Worm (Caenorhabditis elegans): ENCODE measurements around the gene Y45F10A.7.
A peak's percentile ranks its signal among the peaks of the same experiment; 100 is the strongest.
"Not testable (repeated sequence)": the region's sequence is repeated elsewhere in the genome, so short reads cannot be mapped to it uniquely, and the experiment has no call there.

Gene Y45F10A.7

DNA sequence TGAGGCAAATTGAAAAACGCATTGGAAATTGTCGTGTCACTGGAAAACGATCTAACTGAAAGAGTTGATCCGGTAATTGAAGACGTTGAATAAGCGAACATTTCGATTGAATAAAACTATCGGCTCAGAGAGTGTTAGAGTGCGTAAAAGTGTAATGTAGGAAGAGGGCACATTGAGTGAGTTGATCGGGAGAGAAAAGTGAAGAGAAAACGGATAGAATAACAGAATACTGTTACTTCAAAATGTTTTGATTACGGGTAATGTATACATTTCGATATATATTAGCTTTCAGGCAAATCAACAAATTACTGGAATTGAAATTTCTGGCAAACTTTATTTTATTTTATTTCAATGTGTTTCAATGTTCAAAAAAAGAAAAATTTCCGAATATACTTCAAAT lies 37.7 kb upstream of the Y45F10A.7 start, which contains the start of gene uso-1:
uso-1 (minus strand) TSS at position 101 of the 400 bp plus-strand sequence.
- TF ChIP-seq egl-27 (tag; optimal IDR thresholded peaks at IDR 0.05) = no peak
- TF ChIP-seq efl-1 (optimal IDR thresholded peaks at IDR 0.05) = no peak
- peak in 1 of 2 experiments; percentile 33 for TF ChIP-seq efl-1 (GFP tag; optimal IDR thresholded peaks at IDR 0.05 in 1 of 2)

DNA sequence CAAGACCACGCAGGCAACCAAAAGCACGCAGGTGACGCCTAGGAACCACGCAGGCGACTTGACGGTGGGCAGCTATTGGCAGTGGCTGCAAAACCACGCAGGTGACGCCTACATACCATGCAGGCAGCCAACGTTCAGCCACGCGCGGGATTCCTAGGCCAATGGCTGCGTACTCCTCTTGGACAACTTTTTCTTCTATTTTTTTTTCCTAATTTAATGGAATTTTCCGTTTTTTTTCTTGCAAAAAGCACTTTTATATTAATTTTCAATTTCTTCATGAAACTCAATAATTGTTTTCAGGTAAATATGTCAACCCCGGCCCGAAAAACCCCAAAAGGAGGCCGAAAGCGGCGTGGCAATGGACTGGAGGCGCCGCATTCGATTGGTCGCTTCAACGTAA lies 37.2 kb upstream of the Y45F10A.7 start, which contains the start of gene Y38H8A.7:
Y38H8A.7 (plus strand) TSS at position 301 of the 400 bp plus-strand sequence.
- TF ChIP-seq zag-1, tlp-1, fos-1 (tag; optimal IDR thresholded peaks at IDR 0.05): not testable (repeated sequence)

DNA sequence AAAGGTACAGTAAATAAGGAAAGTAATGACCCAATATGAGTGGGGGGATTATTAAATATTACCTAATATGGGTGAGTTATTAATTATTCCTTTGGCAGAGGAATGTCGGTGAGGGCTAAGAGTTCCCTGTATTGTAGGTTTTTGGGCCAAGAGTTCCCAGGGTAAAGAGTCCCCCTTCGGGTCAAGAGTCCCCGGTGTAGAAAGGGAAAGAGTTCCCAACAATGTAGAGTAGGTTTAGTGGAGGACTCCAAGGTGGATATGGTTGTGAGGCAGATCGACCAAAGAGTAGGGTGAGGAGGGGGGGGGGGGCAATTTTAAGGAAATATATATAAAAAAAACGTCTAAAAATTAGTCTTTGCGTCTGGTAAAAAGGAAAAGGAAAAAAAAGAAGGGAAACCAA lies 35.5 kb upstream of the Y45F10A.7 start:
- TF ChIP-seq ztf-11 (tag; optimal IDR thresholded peaks at IDR 0.05) (no peak), lir-3 (tag; optimal IDR thresholded peaks at IDR 0.05; ENCODE audit: poor library complexity) (no peak), irx-1 (tag; optimal IDR thresholded peaks at IDR 0.05) (no peak), nhr-90 (tag; optimal IDR thresholded peaks at IDR 0.05; ENCODE audit: poor library complexity) (no peak), tbx-2 (tag; optimal IDR thresholded peaks at IDR 0.05) (no peak), fkh-4 (tag; optimal IDR thresholded peaks at IDR 0.05; ENCODE audit: borderline replicate concordance) (no peak), unc-86 (tag; optimal IDR thresholded peaks at IDR 0.05) (no peak), dsc-1 (tag; optimal IDR thresholded peaks at IDR 0.05) (no peak), pax-3 (tag; optimal IDR thresholded peaks at IDR 0.05) (no peak), ces-1 (GFP tag; optimal IDR thresholded peaks at IDR 0.05) (no peak), pag-3 (tag; optimal IDR thresholded peaks at IDR 0.05; ENCODE audit: borderline replicate concordance, insufficient read depth) (no peak), blmp-1 (tag; optimal IDR thresholded peaks at IDR 0.05) (no peak), ceh-88 (GFP tag; IDR thresholded peaks at IDR 0.05) (no peak), nhr-76 (tag; optimal IDR thresholded peaks at IDR 0.05) (no peak), nhr-28 (tag; optimal IDR thresholded peaks at IDR 0.05) (no peak), ceh-82 (tag; optimal IDR thresholded peaks at IDR 0.05) (no peak), aly-2 (tag; optimal IDR thresholded peaks at IDR 0.05) (no peak), lsy-2 (tag; optimal IDR thresholded peaks at IDR 0.05) (no peak), nhr-20 (tag; optimal IDR thresholded peaks at IDR 0.05) (no peak), rnt-1 (tag; optimal IDR thresholded peaks at IDR 0.05) (no peak)

DNA sequence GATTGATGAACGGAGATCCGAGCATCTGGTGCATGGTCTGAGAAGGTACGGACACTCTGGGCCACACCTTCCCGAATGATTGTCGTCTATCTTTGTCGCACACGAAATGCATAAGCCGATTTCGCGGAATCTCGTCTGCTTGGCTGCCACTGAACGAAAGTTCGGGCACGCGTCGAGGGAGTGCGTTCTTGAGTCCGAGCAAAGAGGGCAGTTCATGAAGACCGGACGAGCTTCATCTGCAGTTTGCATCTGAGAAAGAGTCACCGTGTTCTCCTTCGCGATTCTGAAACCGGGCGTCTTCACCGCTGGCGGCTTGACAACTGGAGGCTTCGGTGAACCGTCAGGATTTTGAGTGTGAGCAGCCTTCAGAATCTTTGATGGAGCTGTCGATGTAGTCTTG lies 34.1 kb upstream of the Y45F10A.7 start:
- TF ChIP-seq ets-5 (GFP tag; IDR thresholded peaks at IDR 0.05) = no peak
- TF ChIP-seq unc-98 (GFP tag; IDR thresholded peaks at IDR 0.05) = no peak
- TF ChIP-seq C16A3.4 (tag; optimal IDR thresholded peaks at IDR 0.05) = no peak
- no peak for TF ChIP-seq irx-1 (tag; optimal IDR thresholded peaks at IDR 0.05)
- no peak for TF ChIP-seq dsc-1 (tag; optimal IDR thresholded peaks at IDR 0.05)
- TF ChIP-seq grh-1 (GFP tag; IDR thresholded peaks at IDR 0.05) = no peak
- no peak for TF ChIP-seq hlh-17 (GFP tag; optimal IDR thresholded peaks at IDR 0.05; ENCODE audit: borderline replicate concordance)

DNA sequence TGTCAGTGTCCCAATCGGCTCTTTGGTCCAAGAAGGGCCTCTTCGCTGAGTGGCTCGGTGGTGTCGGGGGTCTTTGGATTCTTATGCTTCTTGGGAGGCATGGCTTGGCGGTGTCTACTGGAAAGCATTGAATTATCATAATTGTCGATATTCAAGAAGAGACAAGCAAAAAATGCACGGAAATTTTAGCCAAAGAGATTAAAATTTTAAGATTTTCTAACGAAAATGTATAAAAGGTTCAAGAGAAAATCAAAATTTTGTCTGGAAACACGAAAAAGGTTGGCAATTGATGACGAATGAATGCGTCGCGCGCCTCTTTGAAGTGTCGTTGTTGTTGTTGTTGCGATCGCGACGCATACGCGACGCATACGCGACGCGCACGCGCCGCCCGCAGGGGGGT lies 31.5 kb upstream of the Y45F10A.7 start, which contains the start of gene Y38H8A.12:
Y38H8A.12 (minus strand) TSS at position 101 of the 400 bp plus-strand sequence.
- TF ChIP-seq nhr-19 (GFP tag; conservative IDR thresholded peaks at IDR 0.05) = no peak
- TF ChIP-seq mep-1 (tag; optimal IDR thresholded peaks at IDR 0.05) = no peak
- TF ChIP-seq pag-3 (tag; optimal IDR thresholded peaks at IDR 0.05; ENCODE audit: borderline replicate concordance, insufficient read depth) = no peak
- no peak for TF ChIP-seq unc-30 (tag; optimal IDR thresholded peaks at IDR 0.05)
- TF ChIP-seq snu-23 (GFP tag; optimal IDR thresholded peaks at IDR 0.05) = no peak
- TF ChIP-seq nhr-85 (tag) = no peak
- TF ChIP-seq ceh-8 (GFP tag; optimal IDR thresholded peaks at IDR 0.05) = no peak
- TF ChIP-seq rnt-1 (tag; optimal IDR thresholded peaks at IDR 0.05) = no peak
- no peak for TF ChIP-seq elt-2 (tag; optimal IDR thresholded peaks at IDR 0.05)
